Fruit fly (Drosophila melanogaster) whole organism, adult: Measurements from ENCODE around the gene Lon.

Experiments
- CG12768 ChIP-seq: fragments of 200-800 bp; sonication (Bioruptor generic); optimal IDR thresholded peaks from 2 replicates; lab custom pipeline; 2017; ENCODE audit warnings: missing biosample characterization, missing genetic modification characterization, mild to moderate bottlenecking, moderate library complexity, missing genetic modification reagents
- CG14711 ChIP-seq: fragments of 200-800 bp; sonication (Bioruptor generic); optimal IDR thresholded peaks from 2 replicates; lab custom pipeline; 2018; ENCODE audit warnings: missing biosample characterization, mild to moderate bottlenecking, missing genetic modification characterization, moderate library complexity
- CG33017 ChIP-seq: fragments of 200-800 bp; sonication (Bioruptor generic); optimal IDR thresholded peaks from 2 replicates; lab custom pipeline; 2018; ENCODE audit warnings: missing biosample characterization, mild to moderate bottlenecking, missing genetic modification characterization, moderate library complexity
- CG7045 ChIP-seq: fragments of 200-800 bp; sonication (Bioruptor generic); optimal IDR thresholded peaks from 2 replicates; lab custom pipeline; 2017; ENCODE audit warnings: missing biosample characterization, mild to moderate bottlenecking, missing genetic modification characterization
- CG7101 ChIP-seq: fragments of 200-800 bp; sonication (Bioruptor generic); optimal IDR thresholded peaks from 2 replicates; lab custom pipeline; 2018; ENCODE audit warnings: missing biosample characterization, mild to moderate bottlenecking, missing genetic modification characterization, moderate library complexity
- Clk ChIP-seq: fragments of 200-800 bp; sonication (Bioruptor generic); optimal IDR thresholded peaks from 2 replicates; lab custom pipeline; 2017; ENCODE audit warnings: missing biosample characterization, missing genetic modification characterization
- Hr96 ChIP-seq: fragments of 200-800 bp; sonication (Bioruptor generic); optimal IDR thresholded peaks from 2 replicates; lab custom pipeline; 2016; ENCODE audit warnings: missing biosample characterization, missing genetic modification characterization
- cnc ChIP-seq, 2 experiments: fragments of >200 bp; optimal IDR thresholded peaks; 2 replicates each; lab custom pipeline; 2017
- pad ChIP-seq: fragments of 200-800 bp; sonication (Bioruptor generic); optimal IDR thresholded peaks from 3 replicates; lab custom pipeline; 2017; ENCODE audit warnings: missing biosample characterization, missing genetic modification characterization, mild to moderate bottlenecking, moderate library complexity, missing genetic modification reagents
- tj ChIP-seq: fragments of 200-800 bp; sonication (Bioruptor generic); optimal IDR thresholded peaks from 3 replicates; lab custom pipeline; 2017; ENCODE audit warnings: missing biosample characterization, mild to moderate bottlenecking, missing genetic modification characterization, moderate library complexity

- TF ChIP-seq pad (no peak), Hr96 (GFP tag; lab: Kevin White, UChicago) (no peak), CG12768 (GFP tag; lab: Kevin White, UChicago) (no peak), CG7101 (tag; lab: Kevin White, UChicago) (no peak), tj (GFP tag; lab: Kevin White, UChicago) (no peak), cnc (optimal IDR thresholded peaks at IDR 0.05; lab: Kevin White, UChicago) (no peak), Clk (no peak), CG7045 (no peak), CG14711 (tag; lab: Kevin White, UChicago) (no peak), CG33017 (no peak)
These were observed 42.6 kb downstream of the Lon start for dm6 chr3L:19569407-19569806.
